Worm (Caenorhabditis elegans) whole organism, L2 larva: Measurements from ENCODE around the gene C49C3.15.
A peak's percentile ranks its signal among the peaks of the same experiment; 100 is the strongest.

Experiments
- C34F6.9 ChIP-seq: fragments of 150-350 bp; optimal IDR thresholded peaks from 2 replicates; lab custom pipeline; 2014; ENCODE audit warnings: missing biosample characterization, missing genetic modification characterization
- F13H6.1 ChIP-seq: sonication (generic microtip); optimal IDR thresholded peaks from 2 replicates; lab custom pipeline; 2016; ENCODE audit warnings: missing genetic modification characterization, missing compliant biosample characterization
- Y55F3AM.14 ChIP-seq: fragments of 200-800 bp; sonication (Bioruptor generic); optimal IDR thresholded peaks from 2 replicates; lab custom pipeline; 2018; ENCODE audit warnings: mild to moderate bottlenecking, missing genetic modification characterization, missing compliant biosample characterization
- alr-1 ChIP-seq: fragments of 150-350 bp; optimal IDR thresholded peaks from 2 replicates; lab custom pipeline; 2014; ENCODE audit warnings: missing biosample characterization, missing genetic modification characterization
- aly-2 ChIP-seq: fragments of 150-350 bp; optimal IDR thresholded peaks from 2 replicates; lab custom pipeline; 2014; ENCODE audit warnings: missing biosample characterization, missing genetic modification characterization
- ama-1 ChIP-seq: fragments of 150-350 bp; optimal IDR thresholded peaks from 2 replicates; lab custom pipeline; 2018; ENCODE audit warnings: inconsistent platforms
- blmp-1 ChIP-seq: sonication (generic microtip); optimal IDR thresholded peaks from 2 replicates; lab custom pipeline; 2017; ENCODE audit warnings: missing genetic modification characterization, mild to moderate bottlenecking, missing compliant biosample characterization, antibody characterized with exemption, moderate library complexity; ENCODE audit not compliant: insufficient read depth
- ceh-82 ChIP-seq: fragments of 150-350 bp; optimal IDR thresholded peaks from 2 replicates; lab custom pipeline; 2014; ENCODE audit warnings: missing biosample characterization, missing genetic modification characterization
- crh-2 ChIP-seq: sonication (generic microtip); optimal IDR thresholded peaks from 2 replicates; lab custom pipeline; 2017; ENCODE audit warnings: missing biosample characterization, missing genetic modification characterization
- dmd-4 ChIP-seq: sonication (generic microtip); optimal IDR thresholded peaks from 2 replicates; lab custom pipeline; 2017; ENCODE audit warnings: missing biosample characterization, missing genetic modification characterization
- egl-27 ChIP-seq: sonication (generic microtip); optimal IDR thresholded peaks from 3 replicates; lab custom pipeline; 2017; ENCODE audit warnings: missing biosample characterization, missing genetic modification reagents, missing genetic modification characterization
- elt-3 ChIP-seq: sonication (generic microtip); optimal IDR thresholded peaks from 2 replicates; lab custom pipeline; 2017; ENCODE audit warnings: missing biosample characterization, missing genetic modification characterization
- fos-1 ChIP-seq: fragments of 150-350 bp; optimal IDR thresholded peaks from 2 replicates; lab custom pipeline; 2014; ENCODE audit warnings: missing biosample characterization, missing genetic modification characterization
- lin-11 ChIP-seq: fragments of 150-350 bp; sonication (generic microtip); optimal IDR thresholded peaks from 2 replicates; lab custom pipeline; 2014; ENCODE audit warnings: missing biosample characterization, missing genetic modification characterization, inconsistent platforms, mixed read lengths
- lin-13 ChIP-seq: fragments of 150-350 bp; optimal IDR thresholded peaks from 2 replicates; lab custom pipeline; 2014; ENCODE audit warnings: missing biosample characterization, missing genetic modification reagents, missing genetic modification characterization
- lin-39 ChIP-seq: fragments of 150-350 bp; optimal IDR thresholded peaks from 2 replicates; lab custom pipeline; 2014; ENCODE audit warnings: missing biosample characterization, missing genetic modification reagents, missing genetic modification characterization
- lsy-2 ChIP-seq, 2 experiments: fragments of 150-350 bp in 1 of 2; sonication (generic microtip) in 1 of 2; optimal IDR thresholded peaks; 2 replicates each; lab custom pipeline; 2014 to 2017; ENCODE audit warnings: missing biosample characterization in 2 of 2, missing genetic modification characterization in 2 of 2
- mbf-1 ChIP-seq: sonication (generic microtip); optimal IDR thresholded peaks from 2 replicates; lab custom pipeline; 2017; ENCODE audit warnings: missing biosample characterization, missing genetic modification characterization
- mdl-1 ChIP-seq, 2 experiments: fragments of 150-350 bp in 1 of 2; sonication (generic microtip) in 1 of 2; optimal IDR thresholded peaks; 2 replicates each; lab custom pipeline; 2017; ENCODE audit warnings: missing biosample characterization in 2 of 2, missing genetic modification characterization in 2 of 2
- nhr-10 ChIP-seq: sonication (generic microtip); optimal IDR thresholded peaks from 2 replicates; lab custom pipeline; 2017; ENCODE audit warnings: missing biosample characterization, missing genetic modification characterization
- nhr-11 ChIP-seq: fragments of 150-350 bp; optimal IDR thresholded peaks from 2 replicates; lab custom pipeline; 2014; ENCODE audit warnings: missing biosample characterization, missing genetic modification characterization
- nhr-12 ChIP-seq: fragments of 150-350 bp; optimal IDR thresholded peaks from 2 replicates; lab custom pipeline; 2014; ENCODE audit warnings: missing biosample characterization, missing genetic modification characterization
- nhr-129 ChIP-seq: fragments of 150-350 bp; optimal IDR thresholded peaks from 2 replicates; lab custom pipeline; 2014; ENCODE audit warnings: missing biosample characterization, missing genetic modification characterization
- nhr-21 ChIP-seq: fragments of 150-350 bp; optimal IDR thresholded peaks from 2 replicates; lab custom pipeline; 2014; ENCODE audit warnings: missing biosample characterization, missing genetic modification characterization
- nhr-23 ChIP-seq: fragments of 150-350 bp; optimal IDR thresholded peaks from 2 replicates; lab custom pipeline; 2014; ENCODE audit warnings: missing biosample characterization, missing genetic modification reagents, missing genetic modification characterization
- nhr-237 ChIP-seq: fragments of 150-350 bp; optimal IDR thresholded peaks from 2 replicates; lab custom pipeline; 2014; ENCODE audit warnings: missing biosample characterization, missing genetic modification characterization
- nhr-25 ChIP-seq: fragments of 150-350 bp; sonication (generic microtip); optimal IDR thresholded peaks from 3 replicates; lab custom pipeline; 2014; ENCODE audit warnings: missing biosample characterization, missing genetic modification characterization
- nhr-6 ChIP-seq: fragments of 150-350 bp; optimal IDR thresholded peaks from 2 replicates; lab custom pipeline; 2014; ENCODE audit warnings: missing biosample characterization, missing genetic modification characterization
- nhr-77 ChIP-seq: fragments of 150-350 bp; optimal IDR thresholded peaks from 2 replicates; lab custom pipeline; 2014; ENCODE audit warnings: missing biosample characterization, missing genetic modification characterization
- peb-1 ChIP-seq: fragments of 150-350 bp; optimal IDR thresholded peaks from 2 replicates; lab custom pipeline; 2014; ENCODE audit warnings: missing biosample characterization, missing genetic modification characterization
- sem-4 ChIP-seq: fragments of 150-350 bp; optimal IDR thresholded peaks from 2 replicates; lab custom pipeline; 2014; ENCODE audit warnings: missing biosample characterization, missing genetic modification reagents, missing genetic modification characterization
- skn-1 ChIP-seq: sonication (generic microtip); optimal IDR thresholded peaks from 2 replicates; lab custom pipeline; 2017; ENCODE audit warnings: missing biosample characterization, missing genetic modification characterization
- sma-3 ChIP-seq: sonication (generic microtip); optimal IDR thresholded peaks from 2 replicates; lab custom pipeline; 2016; ENCODE audit warnings: missing genetic modification reagents, missing genetic modification characterization, missing compliant biosample characterization
- sma-9 ChIP-seq, 2 experiments: fragments of 150-350 bp in 1 of 2; sonication (generic microtip) in 1 of 2; optimal IDR thresholded peaks; 2 replicates each; lab custom pipeline; 2014 to 2016; ENCODE audit warnings: missing genetic modification characterization in 2 of 2, mild to moderate bottlenecking in 1 of 2, missing biosample characterization in 1 of 2, missing compliant biosample characterization in 1 of 2, missing genetic modification reagents in 1 of 2, moderate library complexity in 1 of 2
- snpc-4 ChIP-seq: fragments of 150-350 bp; optimal IDR thresholded peaks from 2 replicates; lab custom pipeline; 2014; ENCODE audit warnings: missing biosample characterization, missing genetic modification characterization
- unc-39 ChIP-seq: fragments of 150-350 bp; optimal IDR thresholded peaks from 2 replicates; lab custom pipeline; 2014; ENCODE audit warnings: missing biosample characterization, missing genetic modification characterization
- unc-55 ChIP-seq: fragments of 150-350 bp; sonication (generic microtip); optimal IDR thresholded peaks from 3 replicates; lab custom pipeline; 2014; ENCODE audit warnings: missing biosample characterization, missing genetic modification reagents, missing genetic modification characterization
- unc-62 ChIP-seq: fragments of 150-350 bp; optimal IDR thresholded peaks from 2 replicates; lab custom pipeline; 2014; ENCODE audit warnings: missing biosample characterization, missing genetic modification reagents, missing genetic modification characterization
- zag-1 ChIP-seq: fragments of 150-350 bp; optimal IDR thresholded peaks from 2 replicates; lab custom pipeline; 2014; ENCODE audit warnings: missing biosample characterization, missing genetic modification characterization
- ztf-11 ChIP-seq: sonication (generic microtip); optimal IDR thresholded peaks from 2 replicates; lab custom pipeline; 2017; ENCODE audit warnings: missing biosample characterization, missing genetic modification characterization
- ztf-4 ChIP-seq: fragments of 150-350 bp; optimal IDR thresholded peaks from 2 replicates; lab custom pipeline; 2014; ENCODE audit warnings: missing biosample characterization, missing genetic modification characterization

Gene C49C3.15

ce11 chrIV:17367294-17367693, 33.3 kb downstream of the C49C3.15 start, which contains the start of gene zipt-17:
Gene zipt-17 (minus strand): TSS chrIV:17367394.
- TF ChIP-seq nhr-10 (tag; lab: Kevin White, UChicago) (no peak), Y55F3AM.14 (GFP tag; lab: Kevin White, UChicago) (no peak), nhr-21 (no peak)

- no peak for TF ChIP-seq aly-2 (tag; lab: Kevin White, UChicago)
- TF ChIP-seq nhr-12, result no peak
- TF ChIP-seq nhr-129 (tag; lab: Kevin White, UChicago), result no peak
- TF ChIP-seq peb-1 (tag; lab: Kevin White, UChicago), result no peak
- no peak for TF ChIP-seq lin-13 (GFP tag; lab: Kevin White, UChicago)
- TF ChIP-seq Y55F3AM.14 (GFP tag; lab: Kevin White, UChicago), result no peak
- no peak for TF ChIP-seq alr-1
- TF ChIP-seq egl-27 (tag; lab: Kevin White, UChicago), result no peak
- no peak for TF ChIP-seq nhr-25 (tag; lab: Kevin White, UChicago)
Measured at ce11 chrIV:17368292-17368691, 34.3 kb downstream of the C49C3.15 start, which contains the start of gene trh-1. Gene trh-1 (plus strand): TSS chrIV:17368592.

ce11 chrIV:17371469-17371868, 37.4 kb downstream of the C49C3.15 start, which contains the start of gene C30H6.5:
Gene C30H6.5 (plus strand): TSS chrIV:17371769.
- no peak for TF ChIP-seq dmd-4
- no peak for TF ChIP-seq unc-62 (GFP tag; lab: Kevin White, UChicago)
- no peak for TF ChIP-seq nhr-77 (tag; lab: Kevin White, UChicago)
- no peak for TF ChIP-seq elt-3 (tag; lab: Kevin White, UChicago)
- TF ChIP-seq egl-27 (tag; lab: Kevin White, UChicago), result no peak
- no peak for TF ChIP-seq lin-39 (tag; lab: Kevin White, UChicago)
- no peak for TF ChIP-seq sem-4 (tag; lab: Kevin White, UChicago)
- TF ChIP-seq Y55F3AM.14 (GFP tag; lab: Kevin White, UChicago), result no peak
- no peak for TF ChIP-seq nhr-6
- TF ChIP-seq lin-13 (GFP tag; lab: Kevin White, UChicago), result no peak
- no peak for TF ChIP-seq mbf-1 (tag; lab: Kevin White, UChicago)
- no peak for TF ChIP-seq fos-1 (tag; lab: Kevin White, UChicago)
- TF ChIP-seq C34F6.9, result no peak
- no peak for TF ChIP-seq nhr-12

ce11 chrIV:17376127-17376526, 42.1 kb downstream of the C49C3.15 start, which contains the start of gene haf-1:
Gene haf-1 (plus strand): TSS chrIV:17376427.
- TF ChIP-seq zag-1 (tag; lab: Kevin White, UChicago) (no peak), F13H6.1 (no peak), egl-27 (tag; lab: Kevin White, UChicago) (no peak), nhr-6 (no peak), nhr-11 (tag; lab: Kevin White, UChicago) (no peak), sma-9 (GFP tag; optimal IDR thresholded peaks at IDR 0.05; lab: Kevin White, UChicago) (no peak), sma-9 (tag; optimal IDR thresholded peaks at IDR 0.05; lab: Kevin White, UChicago) (no peak)

- TF ChIP-seq lsy-2 (tag; optimal IDR thresholded peaks at IDR 0.05; lab: Kevin White, UChicago) (peak in 1 of 2 experiments; percentile 40), lin-11 (tag; lab: Kevin White, UChicago) (no peak), dmd-4 (no peak), nhr-23 (tag; lab: Kevin White, UChicago) (no peak), unc-55 (GFP tag; lab: Kevin White, UChicago) (peak; percentile 60), alr-1 (no peak), mdl-1 (tag; optimal IDR thresholded peaks at IDR 0.05; lab: Kevin White, UChicago) (no peak), unc-62 (GFP tag; lab: Kevin White, UChicago) (no peak), sma-3 (GFP tag; lab: Kevin White, UChicago) (no peak), Y55F3AM.14 (GFP tag; lab: Kevin White, UChicago) (no peak), nhr-237 (tag; lab: Kevin White, UChicago) (no peak), sma-9 (GFP tag; optimal IDR thresholded peaks at IDR 0.05; lab: Kevin White, UChicago) (no peak), sma-9 (tag; optimal IDR thresholded peaks at IDR 0.05; lab: Kevin White, UChicago) (no peak), crh-2 (tag; lab: Kevin White, UChicago) (no peak), fos-1 (tag; lab: Kevin White, UChicago) (peak; percentile 11), blmp-1 (tag; lab: Kevin White, UChicago) (no peak), nhr-77 (tag; lab: Kevin White, UChicago) (no peak), aly-2 (tag; lab: Kevin White, UChicago) (no peak), sem-4 (tag; lab: Kevin White, UChicago) (no peak), F13H6.1 (no peak), ztf-4 (tag; lab: Kevin White, UChicago) (no peak), ztf-11 (tag; lab: Kevin White, UChicago) (no peak), nhr-11 (tag; lab: Kevin White, UChicago) (no peak), unc-39 (no peak), ceh-82 (tag; lab: Kevin White, UChicago) (no peak), snpc-4 (tag; lab: Kevin White, UChicago) (no peak), nhr-21 (no peak), ama-1 (lab: Kevin White, UChicago) (no peak), nhr-10 (tag; lab: Kevin White, UChicago) (no peak), nhr-129 (tag; lab: Kevin White, UChicago) (peak; percentile 20), skn-1 (no peak), nhr-25 (tag; lab: Kevin White, UChicago) (no peak), C34F6.9 (peak; percentile 60), nhr-6 (no peak), zag-1 (tag; lab: Kevin White, UChicago) (no peak)
Measured at ce11 chrIV:17380061-17380680, 46.1 kb downstream of the C49C3.15 start, which contains the start of the genes C30H6.9 and dlat-2. Gene C30H6.9 (minus strand): TSS chrIV:17380170. Gene dlat-2 (plus strand): TSS chrIV:17380626.
